Worm (Caenorhabditis elegans) whole organism, young adult: Measurements from ENCODE around the gene Y37H2A.11.
A peak's percentile ranks its signal among the peaks of the same experiment; 100 is the strongest.

ENCODE experiments used
- B0019.2 ChIP-seq: fragments of 200-800 bp; sonication (Bioruptor generic); conservative IDR thresholded peaks from 2 replicates; pipeline ENCODE4 v1.3.6; 2022; ENCODE audit warnings: missing genetic modification reagents, missing genetic modification characterization, missing compliant biosample characterization
- B0035.1 ChIP-seq: sonication (generic microtip); optimal IDR thresholded peaks from 2 replicates; lab custom pipeline; 2016; ENCODE audit warnings: missing genetic modification characterization, mild to moderate bottlenecking, missing compliant biosample characterization, missing genotype, missing genetic modification reagents
- B0261.1 ChIP-seq: sonication (generic microtip); optimal IDR thresholded peaks from 2 replicates; lab custom pipeline; 2016; ENCODE audit warnings: mild to moderate bottlenecking, missing genetic modification characterization, moderate library complexity, missing compliant biosample characterization
- B0336.3 ChIP-seq: fragments of 200-800 bp; sonication (Bioruptor generic); IDR thresholded peaks from 2 replicates; pipeline ENCODE4 v1.3.6; 2022; ENCODE audit warnings: missing genetic modification characterization, missing compliant biosample characterization
- F37B4.10 ChIP-seq: fragments of 200-800 bp; sonication (Bioruptor generic); IDR thresholded peaks from 2 replicates; pipeline ENCODE4 v1.3.6; 2022; ENCODE audit warnings: missing genetic modification characterization, missing compliant biosample characterization
- F57A8.1 ChIP-seq: fragments of 200-800 bp; sonication (Bioruptor generic); optimal IDR thresholded peaks from 2 replicates; lab custom pipeline; 2018; ENCODE audit warnings: mild to moderate bottlenecking, missing genetic modification characterization, moderate library complexity, missing compliant biosample characterization
- F57C9.4 ChIP-seq: sonication (generic microtip); optimal IDR thresholded peaks from 2 replicates; lab custom pipeline; 2017; ENCODE audit warnings: mild to moderate bottlenecking, missing genetic modification characterization, missing compliant biosample characterization
- Y53F4B.3 ChIP-seq: fragments of 200-800 bp; sonication (Bioruptor generic); IDR thresholded peaks from 2 replicates; pipeline ENCODE4 v1.3.6; 2022; ENCODE audit warnings: missing genetic modification reagents, missing genetic modification characterization, missing compliant biosample characterization
- Y67H2A.10 ChIP-seq: fragments of 200-800 bp; sonication (Bioruptor generic); conservative IDR thresholded peaks from 2 replicates; pipeline ENCODE4 v1.3.6; 2022; ENCODE audit warnings: missing genetic modification reagents, missing genetic modification characterization, missing compliant biosample characterization
- Y79H2A.3 ChIP-seq: fragments of 200-800 bp; sonication (Bioruptor generic); conservative IDR thresholded peaks from 2 replicates; pipeline ENCODE4 v1.3.6; 2022; ENCODE audit warnings: missing genetic modification reagents, missing genetic modification characterization, missing compliant biosample characterization
- aptf-2 ChIP-seq: fragments of 200-800 bp; sonication (Bioruptor generic); conservative IDR thresholded peaks from 2 replicates; pipeline ENCODE4 v1.3.6; 2022; ENCODE audit warnings: missing genetic modification reagents, missing genetic modification characterization, missing compliant biosample characterization
- athp-1 ChIP-seq: sonication (generic microtip); optimal IDR thresholded peaks from 2 replicates; lab custom pipeline; 2017; ENCODE audit warnings: mild to moderate bottlenecking, missing genetic modification characterization, missing compliant biosample characterization
- attf-5 ChIP-seq: fragments of 200-800 bp; sonication (Bioruptor generic); optimal IDR thresholded peaks from 2 replicates; lab custom pipeline; 2018; ENCODE audit warnings: mild to moderate bottlenecking, missing genetic modification characterization, missing compliant biosample characterization
- cebp-1 ChIP-seq, 2 experiments: fragments of 200-800 bp in 1 of 2; sonication (Bioruptor generic) in 1 of 2; sonication (generic microtip) in 1 of 2; IDR thresholded peaks in 1 of 2; optimal IDR thresholded peaks in 1 of 2; 2 replicates each; pipeline versions ENCODE4 v1.3.6 to Lab custom; 2017 to 2022; ENCODE audit warnings: missing compliant biosample characterization in 2 of 2, missing genetic modification characterization in 2 of 2, mild to moderate bottlenecking in 1 of 2, missing genetic modification reagents in 1 of 2, moderate library complexity in 1 of 2
- ceh-58 ChIP-seq: fragments of 200-800 bp; sonication (Bioruptor generic); IDR thresholded peaks from 2 replicates; pipeline ENCODE4 v1.3.6; 2022; ENCODE audit warnings: missing genetic modification characterization, missing compliant biosample characterization
- chd-7 ChIP-seq: sonication (generic microtip); optimal IDR thresholded peaks from 2 replicates; lab custom pipeline; 2016; ENCODE audit warnings: mild to moderate bottlenecking, missing genetic modification characterization, moderate library complexity, missing compliant biosample characterization
- efl-1 ChIP-seq: fragments of 150-350 bp; optimal IDR thresholded peaks from 2 replicates; lab custom pipeline; 2014; ENCODE audit warnings: missing biosample characterization, missing genetic modification reagents, missing genetic modification characterization
- egl-18 ChIP-seq: fragments of 200-800 bp; sonication (Bioruptor generic); IDR thresholded peaks from 2 replicates; pipeline ENCODE4 v1.3.6; 2022; ENCODE audit warnings: missing genetic modification reagents, missing genetic modification characterization, missing compliant biosample characterization
- egl-44 ChIP-seq: fragments of 200-800 bp; sonication (Bioruptor generic); IDR thresholded peaks from 2 replicates; pipeline ENCODE4 v1.3.6; 2022; ENCODE audit warnings: missing genetic modification reagents, missing genetic modification characterization, missing compliant biosample characterization
- ets-4 ChIP-seq: fragments of 200-800 bp; sonication (Bioruptor generic); optimal IDR thresholded peaks from 2 replicates; lab custom pipeline; 2018; ENCODE audit warnings: mild to moderate bottlenecking, missing genetic modification characterization, missing compliant biosample characterization
- fkh-3 ChIP-seq: sonication (generic microtip); optimal IDR thresholded peaks from 2 replicates; lab custom pipeline; 2016; ENCODE audit warnings: mild to moderate bottlenecking, missing genetic modification characterization, missing compliant biosample characterization
- him-1 ChIP-seq: sonication (generic microtip); optimal IDR thresholded peaks from 2 replicates; lab custom pipeline; 2016; ENCODE audit warnings: missing genotype, missing genetic modification reagents, missing genetic modification characterization, missing compliant biosample characterization
- hlh-26 ChIP-seq: fragments of 200-800 bp; sonication (Bioruptor generic); conservative IDR thresholded peaks from 2 replicates; pipeline ENCODE4 v1.3.6; 2022; ENCODE audit warnings: missing genetic modification reagents, missing genetic modification characterization, missing compliant biosample characterization
- hmg-1.2 ChIP-seq: fragments of 200-800 bp; sonication (Bioruptor generic); IDR thresholded peaks from 2 replicates; pipeline ENCODE4 v1.3.6; 2022; ENCODE audit warnings: missing genetic modification reagents, missing genetic modification characterization, missing compliant biosample characterization
- let-526 ChIP-seq: fragments of 200-800 bp; sonication (Bioruptor generic); IDR thresholded peaks from 2 replicates; pipeline ENCODE4 v1.3.6; 2022; ENCODE audit warnings: missing genetic modification reagents, missing genetic modification characterization, missing compliant biosample characterization
- lin-26 ChIP-seq: fragments of 200-800 bp; sonication (Bioruptor generic); IDR thresholded peaks from 2 replicates; pipeline ENCODE4 v1.3.6; 2022; ENCODE audit warnings: missing genetic modification reagents, missing genetic modification characterization, missing compliant biosample characterization
- lir-1 ChIP-seq: fragments of 200-800 bp; sonication (Bioruptor generic); conservative IDR thresholded peaks from 2 replicates; pipeline ENCODE4 v1.3.6; 2022; ENCODE audit warnings: missing genetic modification reagents, missing genetic modification characterization, missing compliant biosample characterization
- madf-10 ChIP-seq: sonication (generic microtip); optimal IDR thresholded peaks from 2 replicates; lab custom pipeline; 2016; ENCODE audit warnings: mild to moderate bottlenecking, missing genetic modification characterization, missing compliant biosample characterization
- mcd-1 ChIP-seq: fragments of 200-800 bp; sonication (Bioruptor generic); IDR thresholded peaks from 2 replicates; pipeline ENCODE4 v1.3.6; 2022; ENCODE audit warnings: missing genetic modification reagents, missing genetic modification characterization, missing compliant biosample characterization
- pbrm-1 ChIP-seq: fragments of 200-800 bp; sonication (Bioruptor generic); IDR thresholded peaks from 2 replicates; pipeline ENCODE4 v1.3.6; 2022; ENCODE audit warnings: missing genetic modification reagents, missing genetic modification characterization, missing compliant biosample characterization
- rcor-1 ChIP-seq: fragments of 200-800 bp; sonication (Bioruptor generic); IDR thresholded peaks from 2 replicates; pipeline ENCODE4 v1.3.6; 2022; ENCODE audit warnings: missing genetic modification reagents, missing genetic modification characterization, missing compliant biosample characterization
- repo-1 ChIP-seq: sonication (generic microtip); optimal IDR thresholded peaks from 2 replicates; lab custom pipeline; 2017; ENCODE audit warnings: mild to moderate bottlenecking, missing genetic modification characterization, missing compliant biosample characterization
- rpc-1 ChIP-seq, 2 experiments: fragments of 150-350 bp in 1 of 2; sonication (generic microtip) in 1 of 2; optimal IDR thresholded peaks; 2 replicates each; lab custom pipeline; 2014 to 2018; ENCODE audit warnings: missing biosample characterization in 1 of 2, missing genetic modification characterization in 1 of 2, missing genetic modification reagents in 1 of 2, missing genotype in 1 of 2
- snpc-1.1 ChIP-seq: sonication (generic microtip); optimal IDR thresholded peaks from 2 replicates; lab custom pipeline; 2017; ENCODE audit warnings: missing genetic modification characterization, mild to moderate bottlenecking, missing compliant biosample characterization, antibody characterized with exemption, moderate library complexity, missing genotype, missing genetic modification reagents; ENCODE audit not compliant: insufficient read depth
- snpc-1.3 ChIP-seq: sonication (generic microtip); optimal IDR thresholded peaks from 2 replicates; lab custom pipeline; 2017; ENCODE audit warnings: missing genetic modification characterization, mild to moderate bottlenecking, missing compliant biosample characterization, antibody characterized with exemption, moderate library complexity, missing genotype, missing genetic modification reagents; ENCODE audit not compliant: insufficient read depth
- snpc-4 ChIP-seq, 5 experiments: fragments of 150-350 bp in 1 of 5; sonication (generic microtip) in 4 of 5; optimal IDR thresholded peaks; 2 replicates each; lab custom pipeline; 2014 to 2018; ENCODE audit warnings: missing genetic modification characterization in 5 of 5, missing biosample characterization in 3 of 5, antibody characterized with exemption in 2 of 5, mild to moderate bottlenecking in 2 of 5, missing compliant biosample characterization in 2 of 5, missing genotype in 2 of 5, moderate library complexity in 2 of 5, missing genetic modification reagents in 1 of 5
- tlf-1 ChIP-seq: fragments of 200-800 bp; sonication (Bioruptor generic); optimal IDR thresholded peaks from 2 replicates; lab custom pipeline; 2018; ENCODE audit warnings: mild to moderate bottlenecking, missing genetic modification characterization, missing compliant biosample characterization
- xnd-1 ChIP-seq: sonication (generic microtip); optimal IDR thresholded peaks from 2 replicates; lab custom pipeline; 2016; ENCODE audit warnings: missing genotype, missing genetic modification reagents, missing genetic modification characterization, missing compliant biosample characterization
- zfh-2 ChIP-seq: fragments of 200-800 bp; sonication (Bioruptor generic); conservative IDR thresholded peaks from 2 replicates; pipeline ENCODE4 v1.3.6; 2022; ENCODE audit warnings: missing genetic modification reagents, missing genetic modification characterization, missing compliant biosample characterization
- ztf-25 ChIP-seq: fragments of 200-800 bp; sonication (Bioruptor generic); IDR thresholded peaks from 2 replicates; pipeline ENCODE4 v1.3.6; 2022; ENCODE audit warnings: missing genetic modification reagents, missing genetic modification characterization, missing compliant biosample characterization
- ztf-26 ChIP-seq: sonication (generic microtip); optimal IDR thresholded peaks from 2 replicates; lab custom pipeline; 2017; ENCODE audit warnings: missing genetic modification characterization, missing compliant biosample characterization
- ztf-6 ChIP-seq: fragments of 200-800 bp; sonication (Bioruptor generic); IDR thresholded peaks from 2 replicates; pipeline ENCODE4 v1.3.6; 2022; ENCODE audit warnings: missing genetic modification reagents, missing genetic modification characterization, missing compliant biosample characterization

The Y37H2A.11 gene

DNA sequence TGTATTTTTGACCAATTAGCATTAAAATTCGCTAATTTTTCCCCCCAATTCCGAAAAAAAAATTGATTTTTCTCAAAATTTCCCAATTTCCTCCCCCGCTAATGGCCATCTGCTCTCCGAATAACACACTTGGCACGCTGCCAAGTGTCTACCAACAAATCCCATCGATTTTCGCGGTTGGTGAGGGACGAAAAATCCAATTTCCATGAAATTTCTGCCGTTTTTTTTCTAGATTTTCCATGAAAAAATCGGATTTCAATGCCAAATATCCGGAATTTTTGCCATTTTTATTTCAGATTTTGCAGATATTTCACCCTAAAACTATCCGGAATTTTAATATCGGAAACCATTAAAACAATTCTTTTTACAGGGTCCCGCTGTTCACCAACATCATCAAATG lies 31.8 kb upstream of the Y37H2A.11 start:
- no peak for TF ChIP-seq B0019.2 (GFP tag; lab: Robert Waterston, UW)
- TF ChIP-seq tlf-1: no peak
- TF ChIP-seq fkh-3 (tag; lab: Kevin White, UChicago): no peak
- no peak for TF ChIP-seq B0336.3 (GFP tag; lab: Robert Waterston, UW)
- no peak for TF ChIP-seq snpc-4 (GFP tag; optimal IDR thresholded peaks at IDR 0.05; lab: Kevin White, UChicago)
- no peak for TF ChIP-seq snpc-4 (tag; optimal IDR thresholded peaks at IDR 0.05; lab: Kevin White, UChicago)
- no peak for TF ChIP-seq Y79H2A.3 (GFP tag; lab: Robert Waterston, UW)
- TF ChIP-seq Y53F4B.3: no peak
- no peak for TF ChIP-seq ztf-26
- no peak for TF ChIP-seq snpc-1.3
- TF ChIP-seq egl-18 (GFP tag; lab: Robert Waterston, UW): no peak
- no peak for TF ChIP-seq rcor-1 (GFP tag; lab: Robert Waterston, UW)
- TF ChIP-seq madf-10 (tag; lab: Kevin White, UChicago): no peak
- no peak for TF ChIP-seq F57C9.4 (tag; lab: Kevin White, UChicago)
- no peak for TF ChIP-seq chd-7 (tag; lab: Kevin White, UChicago)
- TF ChIP-seq rpc-1 (optimal IDR thresholded peaks at IDR 0.05; lab: Kevin White, UChicago): no peak
- TF ChIP-seq rpc-1 (tag; optimal IDR thresholded peaks at IDR 0.05; lab: Kevin White, UChicago): no peak
- TF ChIP-seq F37B4.10 (GFP tag; lab: Robert Waterston, UW): no peak
- TF ChIP-seq egl-44 (GFP tag; lab: Robert Waterston, UW): no peak
- TF ChIP-seq ztf-6 (GFP tag; lab: Robert Waterston, UW): no peak
- no peak for TF ChIP-seq F57A8.1 (GFP tag; lab: Kevin White, UChicago)

DNA sequence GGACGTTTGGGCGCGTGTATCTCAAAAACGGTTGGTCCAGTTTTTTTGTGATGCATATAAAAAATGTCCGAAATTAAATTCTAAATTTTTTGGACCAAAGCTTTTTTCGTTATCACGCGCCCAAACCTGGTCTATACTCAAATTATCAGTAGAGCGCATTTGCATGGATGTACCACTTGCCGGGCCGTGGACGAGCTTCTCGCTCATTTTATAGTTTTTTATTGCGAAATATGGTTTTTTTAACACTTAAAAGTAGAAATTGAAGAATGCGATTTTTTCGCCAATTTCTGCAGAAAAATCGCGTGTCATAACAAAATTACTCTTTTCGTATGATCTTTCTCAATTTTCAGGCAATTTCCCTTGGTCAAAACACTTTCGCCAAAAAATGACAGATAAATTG lies 26.2 kb upstream of the Y37H2A.11 start:
- TF ChIP-seq mcd-1 (peak; percentile 83), cebp-1 (GFP tag; IDR thresholded peaks at IDR 0.05; lab: Robert Waterston, UW) (peak; percentile 93), cebp-1 (tag; optimal IDR thresholded peaks at IDR 0.05; lab: Kevin White, UChicago) (peak; percentile 90), attf-5 (GFP tag; lab: Kevin White, UChicago) (peak; percentile 13)

DNA sequence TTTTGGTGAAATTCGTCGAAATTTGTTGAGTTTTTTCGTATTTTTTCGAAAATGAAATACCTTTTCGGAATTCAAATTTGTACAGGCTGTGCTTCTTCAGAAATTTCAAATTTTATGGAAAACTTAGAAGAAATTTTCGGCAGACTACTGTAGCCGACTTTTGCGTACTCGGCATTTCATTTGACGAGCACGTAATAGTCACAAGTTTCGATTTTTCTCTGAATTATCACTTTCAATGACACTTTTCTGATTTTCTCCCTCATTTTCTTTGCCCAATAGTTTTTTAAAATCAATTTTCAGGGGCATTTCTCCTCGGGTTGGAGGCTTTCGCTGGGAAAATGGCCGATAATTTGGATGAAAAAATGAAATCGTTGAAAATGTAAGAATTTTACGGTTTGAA lies 17.6 kb upstream of the Y37H2A.11 start, which contains the start of gene fbxa-107:
Gene fbxa-107 (plus strand): TSS at position 301 of the 400 bp plus-strand sequence.
- TF ChIP-seq hlh-26 (GFP tag; lab: Robert Waterston, UW) (no peak), xnd-1 (tag; lab: Kevin White, UChicago) (no peak), ceh-58 (GFP tag; lab: Robert Waterston, UW) (no peak), let-526 (GFP tag; lab: Robert Waterston, UW) (no peak), pbrm-1 (GFP tag; lab: Robert Waterston, UW) (no peak), ztf-25 (GFP tag; lab: Robert Waterston, UW) (no peak), lin-26 (GFP tag; lab: Robert Waterston, UW) (no peak)

DNA sequence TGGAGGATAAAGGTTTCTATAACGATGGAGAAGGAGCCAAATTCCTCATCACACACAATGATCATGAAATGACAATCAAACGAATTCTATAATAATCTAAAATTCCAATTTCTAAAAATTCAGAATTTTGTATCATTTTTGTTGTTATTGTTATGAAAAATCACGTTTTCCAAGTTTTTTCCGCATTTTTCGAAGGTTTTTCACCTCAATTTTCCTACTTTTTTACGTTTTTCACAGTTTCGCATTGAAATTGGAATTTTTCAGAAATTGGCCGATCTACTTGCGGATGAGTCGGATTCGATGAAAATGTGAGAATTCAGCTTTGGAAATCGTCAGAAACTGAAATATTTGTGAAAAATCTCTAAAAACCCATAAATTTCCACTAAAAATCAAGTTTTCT lies 16.2 kb upstream of the Y37H2A.11 start, which contains the start of gene fbxa-210:
Gene fbxa-210 (plus strand): TSS at position 301 of the 400 bp plus-strand sequence.
- TF ChIP-seq zfh-2 (GFP tag; lab: Robert Waterston, UW): no peak
- no peak for TF ChIP-seq lir-1 (GFP tag; lab: Robert Waterston, UW)
- TF ChIP-seq ceh-58 (GFP tag; lab: Robert Waterston, UW): no peak
- no peak for TF ChIP-seq hmg-1.2 (GFP tag; lab: Robert Waterston, UW)
- TF ChIP-seq snpc-1.1: no peak
- TF ChIP-seq mcd-1: no peak
- TF ChIP-seq B0261.1 (tag; lab: Kevin White, UChicago): no peak
- TF ChIP-seq Y67H2A.10: no peak
- no peak for TF ChIP-seq aptf-2 (GFP tag; lab: Robert Waterston, UW)
- TF ChIP-seq ets-4: no peak
- TF ChIP-seq lin-26 (GFP tag; lab: Robert Waterston, UW): no peak
- TF ChIP-seq athp-1 (tag; lab: Kevin White, UChicago): no peak
- no peak for TF ChIP-seq efl-1 (GFP tag; lab: Kevin White, UChicago)
- no peak for TF ChIP-seq repo-1 (tag; lab: Kevin White, UChicago)
- TF ChIP-seq him-1 (tag; lab: Kevin White, UChicago): no peak
- no peak for TF ChIP-seq B0035.1 (tag; lab: Kevin White, UChicago)
- TF ChIP-seq, all 124 proteins: peak for 0
